Fruit fly (Drosophila melanogaster): ENCODE measurements around the gene PIG-Wa.

Gene PIG-Wa

DNA sequence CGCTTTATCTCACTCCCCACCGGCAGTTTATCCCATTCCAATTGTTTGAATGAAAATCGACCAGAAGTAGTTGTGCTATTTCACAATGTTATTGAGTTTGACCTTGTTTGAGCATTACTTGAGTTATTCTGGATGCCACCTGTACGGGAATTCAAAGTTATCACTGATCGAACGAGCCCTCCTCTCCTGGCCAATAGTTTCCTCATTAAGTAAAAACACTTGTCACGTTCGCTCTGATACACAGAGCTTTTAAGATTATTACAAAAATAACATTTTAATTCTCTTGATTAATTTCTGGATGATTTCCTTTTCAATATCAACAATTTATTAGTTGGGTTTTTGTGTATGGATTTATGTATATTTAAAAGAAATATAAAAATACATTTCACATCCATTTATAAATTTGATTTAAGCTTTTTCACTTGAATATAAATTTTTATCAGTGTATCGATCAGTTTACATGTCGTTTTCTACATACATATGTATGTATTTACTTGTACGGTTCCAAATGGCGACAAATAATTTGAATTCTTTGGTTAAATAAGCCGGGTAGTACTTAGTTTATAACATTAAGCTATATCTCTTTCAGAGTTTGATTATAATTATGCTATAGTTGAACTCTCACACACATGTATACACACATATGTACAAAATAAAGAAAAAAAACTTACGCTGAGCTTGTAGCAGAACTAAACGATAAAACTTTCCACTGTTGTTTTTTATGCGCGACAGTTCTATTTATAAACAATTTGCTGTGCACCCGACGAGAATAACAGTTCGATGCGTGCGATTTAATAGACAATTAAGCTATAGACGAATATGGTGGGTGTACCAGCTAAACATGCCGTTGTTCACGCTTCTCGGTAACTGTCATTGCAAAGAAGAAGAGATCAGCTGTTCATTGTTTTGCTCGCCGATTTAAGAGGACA is 8.9 kb upstream of the PIG-Wa start, which contains the start of the genes CG3609 and CG15390 (continued):
- TF ChIP-seq zf30C (GFP tag; optimal IDR thresholded peaks at IDR 0.05) = peak; percentile 11
- peak; percentile 79 for TF ChIP-seq sqz (GFP tag; optimal IDR thresholded peaks at IDR 0.05)
- peak; percentile 85 for TF ChIP-seq sug (tag; optimal IDR thresholded peaks at IDR 0.05)
- TF ChIP-seq sisA (GFP tag; IDR thresholded peaks at IDR 0.05) = peak; percentile 76
- peak; percentile 93 for TF ChIP-seq HLH54F (GFP tag; optimal IDR thresholded peaks at IDR 0.05)
- peak; percentile 12 for TF ChIP-seq psq (GFP tag; optimal IDR thresholded peaks at IDR 0.05)
- peak; percentile 94 for TF ChIP-seq Antp (GFP tag; optimal IDR thresholded peaks at IDR 0.05)
- peak; percentile 60 for TF ChIP-seq CG7372 (GFP tag; IDR thresholded peaks at IDR 0.05)
- TF ChIP-seq btn (GFP tag; optimal IDR thresholded peaks at IDR 0.05) = peak; percentile 77
- peak; percentile 79 for TF ChIP-seq CG11398 (GFP tag; optimal IDR thresholded peaks at IDR 0.05)
- no peak for TF ChIP-seq CG7963 (GFP tag; IDR thresholded peaks at IDR 0.05; ENCODE audit: partially characterized antibody)
- TF ChIP-seq Side (GFP tag; optimal IDR thresholded peaks at IDR 0.05) = peak; percentile 85
- TF ChIP-seq Hmx (GFP tag; optimal IDR thresholded peaks at IDR 0.05) = peak; percentile 50
- peak; percentile 51; the same call in 1 of the 2 replicates for TF ChIP-seq CG5953 (GFP tag; IDR thresholded peaks at IDR 0.05)
- TF ChIP-seq CG13624 (GFP tag; optimal IDR thresholded peaks at IDR 0.05) = peak; percentile 96
- peak; percentile 82 for TF ChIP-seq ranshi (GFP tag; IDR thresholded peaks at IDR 0.05)
- peak; percentile 55 for TF ChIP-seq fd3F (GFP tag; optimal IDR thresholded peaks at IDR 0.05)
- TF ChIP-seq Mrtf (GFP tag; IDR thresholded peaks at IDR 0.05) = peak; percentile 82; the same call in 2 of the 3 replicates
- TF ChIP-seq CG6654 (GFP tag; optimal IDR thresholded peaks at IDR 0.05) = no peak
- TF ChIP-seq p53 (GFP tag; optimal IDR thresholded peaks at IDR 0.05) = peak; percentile 58
- TF ChIP-seq fd96Cb (tag; optimal IDR thresholded peaks at IDR 0.05) = peak; percentile 35
- TF ChIP-seq CG8359 (GFP tag; optimal IDR thresholded peaks at IDR 0.05; ENCODE audit: borderline replicate concordance) = no peak
- TF ChIP-seq nom (GFP tag; optimal IDR thresholded peaks at IDR 0.05) = peak; percentile 83
- peak; percentile 88 for TF ChIP-seq bab2 (GFP tag; optimal IDR thresholded peaks at IDR 0.05)
- TF ChIP-seq unc-4 (GFP tag; IDR thresholded peaks at IDR 0.05; ENCODE audit: partially characterized antibody) = peak; percentile 55; the same call in 1 of the 2 replicates
- no peak for TF ChIP-seq CG42726 (GFP tag; IDR thresholded peaks at IDR 0.05; ENCODE audit: partially characterized antibody)
- TF ChIP-seq CG1792 (GFP tag; optimal IDR thresholded peaks at IDR 0.05) = peak; percentile 78
- TF ChIP-seq CG9797 (GFP tag; optimal IDR thresholded peaks at IDR 0.05) = no peak
- peak; percentile 94 for TF ChIP-seq CG12769 (tag; optimal IDR thresholded peaks at IDR 0.05)
- TF ChIP-seq CG17802 (tag; optimal IDR thresholded peaks at IDR 0.05) = peak; percentile 18
- peak; percentile 75 for TF ChIP-seq ind (GFP tag; optimal IDR thresholded peaks at IDR 0.05)
- TF ChIP-seq Sin3A (optimal IDR thresholded peaks at IDR 0.05) = peak; percentile 4
- TF ChIP-seq CG15696 (tag; optimal IDR thresholded peaks at IDR 0.05) = peak; percentile 61
- TF ChIP-seq gem (tag; optimal IDR thresholded peaks at IDR 0.05) = peak; percentile 85
- peak; percentile 85 for TF ChIP-seq CG8944 (GFP tag; optimal IDR thresholded peaks at IDR 0.05)
- no peak for TF ChIP-seq CG15073 (GFP tag; optimal IDR thresholded peaks at IDR 0.05)
- TF ChIP-seq Meics (GFP tag; optimal IDR thresholded peaks at IDR 0.05) = peak; percentile 70
- TF ChIP-seq CG7556 (GFP tag; optimal IDR thresholded peaks at IDR 0.05) = peak; percentile 85
- TF ChIP-seq CG33213 (GFP tag; optimal IDR thresholded peaks at IDR 0.05) = peak; percentile 91
- peak; percentile 84 for TF ChIP-seq lbe (GFP tag; optimal IDR thresholded peaks at IDR 0.05)
- peak; percentile 92 for TF ChIP-seq otp (GFP tag; IDR thresholded peaks at IDR 0.05)
- TF ChIP-seq CG4617 (GFP tag; optimal IDR thresholded peaks at IDR 0.05; ENCODE audit: borderline replicate concordance) = peak; percentile 85
- peak; percentile 97 for TF ChIP-seq gro (GFP tag; optimal IDR thresholded peaks at IDR 0.05)
- peak; percentile 48 for TF ChIP-seq ftz-f1 (GFP tag; optimal IDR thresholded peaks at IDR 0.05)
- peak; percentile 64 for TF ChIP-seq CG10979 (tag; optimal IDR thresholded peaks at IDR 0.05)
- TF ChIP-seq dysf (GFP tag; IDR thresholded peaks at IDR 0.05) = peak; percentile 80
- peak; percentile 70 for TF ChIP-seq CG18011 (GFP tag; optimal IDR thresholded peaks at IDR 0.05)
- TF ChIP-seq CG7745 (tag; optimal IDR thresholded peaks at IDR 0.05) = no peak
